Fruit fly (Drosophila melanogaster) whole organism, embryonic: ENCODE measurements around the gene RpS28a.

Source experiments
- Bgb ChIP-seq: fragments of 200-800 bp; sonication (Bioruptor generic); IDR thresholded peaks from 2 replicates; pipeline ENCODE4 v1.3.6; 2022; ENCODE audit warnings: missing biosample characterization, missing genetic modification characterization; ENCODE audit not compliant: partially characterized antibody
- CG11456 ChIP-seq: fragments of 200-800 bp; sonication (Bioruptor generic); IDR thresholded peaks from 3 replicates; pipeline ENCODE4 v1.3.6; 2022; ENCODE audit warnings: missing biosample characterization, missing genetic modification characterization
- CG11560 ChIP-seq: fragments of 200-800 bp; sonication (Bioruptor generic); IDR thresholded peaks from 3 replicates; pipeline ENCODE4 v1.3.6; 2022; ENCODE audit warnings: missing biosample characterization, missing genetic modification characterization
- CG12071 ChIP-seq: fragments of 200-800 bp; sonication (Bioruptor generic); optimal IDR thresholded peaks from 3 replicates; lab custom pipeline; 2018; ENCODE audit warnings: missing biosample characterization, mild to moderate bottlenecking, missing genetic modification characterization
- CG13287 ChIP-seq: fragments of 200-800 bp; sonication (Bioruptor generic); IDR thresholded peaks from 2 replicates; pipeline ENCODE4 v1.3.6; 2022; ENCODE audit warnings: missing biosample characterization, missing genetic modification characterization; ENCODE audit not compliant: partially characterized antibody
- CG14014 ChIP-seq: fragments of 200-800 bp; sonication (Bioruptor generic); IDR thresholded peaks from 2 replicates; pipeline ENCODE4 v1.3.6; 2022; ENCODE audit warnings: missing biosample characterization, missing genetic modification characterization
- CG17385 ChIP-seq: fragments of 200-800 bp; sonication (Bioruptor generic); optimal IDR thresholded peaks from 3 replicates; lab custom pipeline; 2018; ENCODE audit warnings: missing biosample characterization, mild to moderate bottlenecking, missing genetic modification characterization
- CG17612 ChIP-seq: fragments of 200-800 bp; sonication (Bioruptor generic); IDR thresholded peaks from 2 replicates; pipeline ENCODE4 v1.3.6; 2022; ENCODE audit warnings: missing biosample characterization, missing genetic modification characterization
- CG2712 ChIP-seq: fragments of 200-800 bp; optimal IDR thresholded peaks from 3 replicates; lab custom pipeline; 2019; ENCODE audit warnings: missing biosample characterization, mild to moderate bottlenecking, missing genetic modification characterization, moderate library complexity
- CG30403 ChIP-seq: fragments of 200-800 bp; sonication (Bioruptor generic); optimal IDR thresholded peaks from 3 replicates; lab custom pipeline; 2016; ENCODE audit warnings: missing biosample characterization, missing genetic modification characterization
- CG30431 ChIP-seq: fragments of 200-800 bp; sonication (Bioruptor generic); optimal IDR thresholded peaks from 2 replicates; lab custom pipeline; 2017; ENCODE audit warnings: missing biosample characterization, missing genetic modification characterization
- CG4404 ChIP-seq: fragments of 200-800 bp; sonication (Bioruptor generic); IDR thresholded peaks from 2 replicates; pipeline ENCODE4 v1.3.6; 2022; ENCODE audit warnings: missing biosample characterization, missing genetic modification characterization
- CG6175 ChIP-seq: fragments of 200-800 bp; sonication (Bioruptor generic); IDR thresholded peaks from 3 replicates; pipeline ENCODE4 v1.3.6; 2022; ENCODE audit warnings: missing biosample characterization, missing genetic modification characterization
- CG6272 ChIP-seq: fragments of 200-800 bp; sonication (Bioruptor generic); IDR thresholded peaks from 2 replicates; pipeline ENCODE4 v1.3.6; 2022; ENCODE audit warnings: missing biosample characterization, missing genetic modification characterization
- CG6689 ChIP-seq: fragments of 200-800 bp; sonication (Bioruptor generic); IDR thresholded peaks from 2 replicates; pipeline ENCODE4 v1.3.6; 2022; ENCODE audit warnings: missing biosample characterization, missing genetic modification characterization
- CG6854 ChIP-seq: fragments of 200-800 bp; sonication (Bioruptor generic); optimal IDR thresholded peaks from 3 replicates; lab custom pipeline; 2017; ENCODE audit warnings: missing biosample characterization, mild to moderate bottlenecking, missing genetic modification characterization
- CG8924 ChIP-seq: fragments of 200-800 bp; optimal IDR thresholded peaks from 3 replicates; lab custom pipeline; 2019; ENCODE audit warnings: missing biosample characterization, mild to moderate bottlenecking, missing genetic modification characterization, moderate library complexity
- D19A ChIP-seq: fragments of 200-800 bp; optimal IDR thresholded peaks from 3 replicates; lab custom pipeline; 2019; ENCODE audit warnings: missing biosample characterization, mild to moderate bottlenecking, missing genetic modification characterization, moderate library complexity
- Deaf1 ChIP-seq: fragments of 200-800 bp; optimal IDR thresholded peaks from 3 replicates; lab custom pipeline; 2019; ENCODE audit warnings: missing biosample characterization, mild to moderate bottlenecking, missing genetic modification characterization, moderate library complexity
- Dref ChIP-seq: fragments of 200-800 bp; sonication (Bioruptor generic); IDR thresholded peaks from 2 replicates; pipeline ENCODE4 v1.3.6; 2022; ENCODE audit warnings: missing biosample characterization, missing genetic modification characterization
- Drgx ChIP-seq: fragments of 200-800 bp; sonication (Bioruptor generic); IDR thresholded peaks from 2 replicates; pipeline ENCODE4 v1.3.6; 2022; ENCODE audit warnings: missing biosample characterization, missing genetic modification characterization
- E2f1 ChIP-seq: fragments of 200-800 bp; sonication (Bioruptor generic); IDR thresholded peaks from 2 replicates; pipeline ENCODE4 v1.3.6; 2022; ENCODE audit warnings: missing biosample characterization, missing genetic modification characterization
- E2f2 ChIP-seq: fragments of 200-800 bp; sonication (Bioruptor generic); IDR thresholded peaks from 2 replicates; pipeline ENCODE4 v1.3.6; 2022; ENCODE audit warnings: missing biosample characterization, missing genetic modification characterization
- H2.0 ChIP-seq: fragments of 200-800 bp; sonication (Bioruptor generic); IDR thresholded peaks from 2 replicates; pipeline ENCODE4 v1.3.6; 2022; ENCODE audit warnings: missing biosample characterization, missing genetic modification characterization
- Hr78 ChIP-seq, 2 experiments: fragments of 200-800 bp in 1 of 2; fragments of >200 bp in 1 of 2; sonication (Bioruptor generic) in 1 of 2; optimal IDR thresholded peaks; 2 replicates each; lab custom pipeline; 2017 to 2019; ENCODE audit warnings: missing biosample characterization in 2 of 2, missing genetic modification characterization in 2 of 2, mild to moderate bottlenecking in 1 of 2, moderate library complexity in 1 of 2
- Myb ChIP-seq: fragments of 200-800 bp; sonication (Bioruptor generic); optimal IDR thresholded peaks from 2 replicates; lab custom pipeline; 2016; ENCODE audit warnings: missing biosample characterization, missing genetic modification characterization
- NC2β ChIP-seq: fragments of 200-800 bp; sonication (Bioruptor generic); optimal IDR thresholded peaks from 2 replicates; lab custom pipeline; 2016; ENCODE audit warnings: missing biosample characterization, missing genetic modification characterization
- NFAT ChIP-seq: fragments of 200-800 bp; sonication (Bioruptor generic); IDR thresholded peaks from 2 replicates; pipeline ENCODE4 v1.3.6; 2022; ENCODE audit warnings: missing biosample characterization, missing genetic modification characterization
- Oaz ChIP-seq: fragments of 200-800 bp; sonication (Bioruptor generic); IDR thresholded peaks from 2 replicates; pipeline ENCODE4 v1.3.6; 2022; ENCODE audit warnings: missing biosample characterization, missing genetic modification characterization
- PHDP ChIP-seq: fragments of 200-800 bp; sonication (Bioruptor generic); optimal IDR thresholded peaks from 3 replicates; lab custom pipeline; 2018; ENCODE audit warnings: missing biosample characterization, mild to moderate bottlenecking, missing genetic modification characterization, moderate library complexity
- ato ChIP-seq: fragments of 200-800 bp; sonication (Bioruptor generic); IDR thresholded peaks from 2 replicates; pipeline ENCODE4 v1.3.6; 2022; ENCODE audit warnings: missing biosample characterization, missing genetic modification characterization; ENCODE audit not compliant: partially characterized antibody
- cad ChIP-seq: fragments of >200 bp; optimal IDR thresholded peaks from 2 replicates; lab custom pipeline; 2017; ENCODE audit warnings: missing biosample characterization, missing genetic modification characterization
- chinmo ChIP-seq: fragments of 200-800 bp; sonication (Bioruptor generic); IDR thresholded peaks from 4 replicates; pipeline ENCODE4 v1.3.6; 2022; ENCODE audit warnings: missing biosample characterization, missing genetic modification characterization; ENCODE audit not compliant: partially characterized antibody
- fd102C ChIP-seq: fragments of 200-800 bp; sonication (Bioruptor generic); optimal IDR thresholded peaks from 2 replicates; lab custom pipeline; 2018; ENCODE audit warnings: missing biosample characterization, mild to moderate bottlenecking, missing genetic modification characterization, moderate library complexity
- fu2 ChIP-seq: fragments of 200-800 bp; sonication (Bioruptor generic); optimal IDR thresholded peaks from 2 replicates; lab custom pipeline; 2016; ENCODE audit warnings: missing biosample characterization, missing genetic modification characterization
- gsb ChIP-seq: fragments of 200-800 bp; sonication (Bioruptor generic); IDR thresholded peaks from 2 replicates; pipeline ENCODE4 v1.3.6; 2022; ENCODE audit warnings: missing biosample characterization, missing genetic modification characterization
- ham ChIP-seq: fragments of 200-800 bp; sonication (Bioruptor generic); IDR thresholded peaks from 2 replicates; pipeline ENCODE4 v1.3.6; 2022; ENCODE audit warnings: missing biosample characterization, missing genetic modification characterization
- hth ChIP-seq: fragments of >200 bp; optimal IDR thresholded peaks from 2 replicates; lab custom pipeline; 2017; ENCODE audit warnings: inconsistent platforms
- jigr1 ChIP-seq: fragments of 200-800 bp; sonication (Bioruptor generic); IDR thresholded peaks from 3 replicates; pipeline ENCODE4 v1.3.6; 2022; ENCODE audit warnings: missing biosample characterization, missing genetic modification characterization
- jumu ChIP-seq: fragments of 200-800 bp; sonication (Bioruptor generic); optimal IDR thresholded peaks from 3 replicates; lab custom pipeline; 2016; ENCODE audit warnings: missing biosample characterization, missing genetic modification characterization
- kni ChIP-seq: fragments of 200-800 bp; sonication (Bioruptor generic); optimal IDR thresholded peaks from 3 replicates; lab custom pipeline; 2017; ENCODE audit warnings: mild to moderate bottlenecking, missing biosample characterization, missing genetic modification reagents, missing genetic modification characterization
- nmo ChIP-seq: fragments of 200-800 bp; sonication (Bioruptor generic); optimal IDR thresholded peaks from 2 replicates; lab custom pipeline; 2018; ENCODE audit warnings: missing biosample characterization, mild to moderate bottlenecking, missing genetic modification characterization, moderate library complexity
- pan ChIP-seq, 4 experiments: fragments of >200 bp in 3 of 4; fragments of 200-800 bp in 1 of 4; sonication (Bioruptor generic) in 1 of 4; optimal IDR thresholded peaks in 3 of 4; IDR thresholded peaks in 1 of 4; 2 replicates each; pipeline versions ENCODE4 v1.3.6 to Lab custom; 2017 to 2022; ENCODE audit warnings: missing biosample characterization in 2 of 4, missing genetic modification characterization in 2 of 4, mixed read lengths in 1 of 4
- peb ChIP-seq: fragments of 200-800 bp; sonication (Bioruptor generic); IDR thresholded peaks from 2 replicates; pipeline ENCODE4 v1.3.6; 2022; ENCODE audit warnings: missing biosample characterization, missing genetic modification characterization
- slbo ChIP-seq: fragments of 200-800 bp; sonication (Bioruptor generic); IDR thresholded peaks from 2 replicates; pipeline ENCODE4 v1.3.6; 2022; ENCODE audit warnings: missing biosample characterization, missing genetic modification characterization
- tgo ChIP-seq: fragments of 200-800 bp; sonication (Bioruptor generic); IDR thresholded peaks from 3 replicates; pipeline ENCODE4 v1.3.6; 2022; ENCODE audit warnings: missing biosample characterization, missing genetic modification characterization
- z ChIP-seq: fragments of 200-800 bp; sonication (Bioruptor generic); IDR thresholded peaks from 3 replicates; pipeline ENCODE4 v1.3.6; 2022; ENCODE audit warnings: missing biosample characterization, missing genetic modification characterization
- zf30C ChIP-seq: fragments of 200-800 bp; sonication (Bioruptor generic); optimal IDR thresholded peaks from 3 replicates; lab custom pipeline; 2018; ENCODE audit warnings: missing biosample characterization, mild to moderate bottlenecking, missing genetic modification characterization
- zfh1 ChIP-seq: fragments of 200-800 bp; sonication (Bioruptor generic); IDR thresholded peaks from 3 replicates; pipeline ENCODE4 v1.3.6; 2022; ENCODE audit warnings: missing biosample characterization, missing genetic modification characterization

The RpS28a gene

dm6 chr3R:30058057-30058868 lies 35.8 kb upstream of the RpS28a start, which contains the start of gene sima (continued):
- no peak for TF ChIP-seq pan (optimal IDR thresholded peaks at IDR 0.05; lab: Kevin White, UChicago)
- TF ChIP-seq pan (GFP tag; optimal IDR thresholded peaks at IDR 0.05 in 1 of 2, IDR thresholded peaks at IDR 0.05 in 1 of 2), result peak in 1 of 2 experiments; percentile 65
- peak; percentile 75 for TF ChIP-seq D19A (tag; lab: Kevin White, UChicago)
- TF ChIP-seq CG30431 (GFP tag; lab: Kevin White, UChicago), result no peak
- no peak for TF ChIP-seq CG4404 (GFP tag; lab: Robert Waterston, UW)
- peak; percentile 25; the same call in 1 of the 2 replicates for TF ChIP-seq CG13287 (GFP tag; lab: Robert Waterston, UW)
- no peak for TF ChIP-seq CG17612 (GFP tag; lab: Robert Waterston, UW)
- TF ChIP-seq Hr78 (GFP tag; optimal IDR thresholded peaks at IDR 0.05; lab: Kevin White, UChicago), result no peak
- TF ChIP-seq ato, result no peak
- TF ChIP-seq CG17385 (GFP tag; lab: Kevin White, UChicago), result no peak
- no peak for TF ChIP-seq fd102C (GFP tag; lab: Kevin White, UChicago)
- TF ChIP-seq jigr1 (GFP tag; lab: Robert Waterston, UW), result no peak
- TF ChIP-seq fu2 (GFP tag; lab: Kevin White, UChicago), result no peak
- peak; percentile 54 for TF ChIP-seq CG2712 (tag; lab: Kevin White, UChicago)
- TF ChIP-seq ham, result no peak
- no peak for TF ChIP-seq cad
- TF ChIP-seq NC2β (GFP tag; lab: Kevin White, UChicago), result no peak
- TF ChIP-seq z (GFP tag; lab: Robert Waterston, UW), result no peak
- TF ChIP-seq jumu, result peak; percentile 2
- TF ChIP-seq Oaz, result no peak
- peak; percentile 31 for TF ChIP-seq Bgb (GFP tag; lab: Robert Waterston, UW)
- TF ChIP-seq Dref (GFP tag; lab: Robert Waterston, UW), result no peak
- peak; percentile 1 for TF ChIP-seq CG12071 (GFP tag; lab: Kevin White, UChicago)
- peak; percentile 30 for TF ChIP-seq Deaf1 (tag; lab: Kevin White, UChicago)
- TF ChIP-seq chinmo (GFP tag; lab: Robert Waterston, UW), result peak; percentile 87; the same call in 2 of the 4 replicates
- TF ChIP-seq hth (lab: Kevin White, UChicago), result no peak
- TF ChIP-seq CG6272, result no peak
- TF ChIP-seq CG30403, result peak; percentile 37
- TF ChIP-seq Myb (GFP tag; lab: Kevin White, UChicago), result peak; percentile 88
- no peak for TF ChIP-seq gsb (GFP tag; lab: Robert Waterston, UW)
- no peak for TF ChIP-seq zf30C (GFP tag; lab: Kevin White, UChicago)
- no peak for TF ChIP-seq CG11456 (GFP tag; lab: Robert Waterston, UW)
- TF ChIP-seq nmo (GFP tag; lab: Kevin White, UChicago), result peak; percentile 51
- peak; percentile 28; the same call in 1 of the 2 replicates for TF ChIP-seq E2f2
- TF ChIP-seq CG6175 (GFP tag; lab: Robert Waterston, UW), result no peak
- peak; percentile 77 for TF ChIP-seq slbo (GFP tag; lab: Robert Waterston, UW)
- TF ChIP-seq E2f1 (GFP tag; lab: Robert Waterston, UW), result peak; percentile 43; the same call in 1 of the 2 replicates
- TF ChIP-seq CG6854 (GFP tag; lab: Kevin White, UChicago), result peak; percentile 27
- TF ChIP-seq CG8924, result peak; percentile 55
- TF ChIP-seq CG14014 (GFP tag; lab: Robert Waterston, UW), result 0 out of 2 replicates have a peak, but pooled peaks have one; percentile 31
- no peak for TF ChIP-seq NFAT (GFP tag; lab: Robert Waterston, UW)
- 0 out of 3 replicates have a peak, but pooled peaks have one; percentile 32 for TF ChIP-seq zfh1 (GFP tag; lab: Robert Waterston, UW)
- TF ChIP-seq CG11560 (tag; lab: Robert Waterston, UW), result no peak
- no peak; the same call in 1 of the 2 replicates for TF ChIP-seq H2.0 (GFP tag; lab: Robert Waterston, UW)
- TF ChIP-seq kni, result no peak
- TF ChIP-seq peb (GFP tag; lab: Robert Waterston, UW), result no peak
- TF ChIP-seq Drgx (GFP tag; lab: Robert Waterston, UW), result peak; percentile 41; the same call in 1 of the 2 replicates
- no peak for TF ChIP-seq CG6689
- peak; percentile 31; the same call in 2 of the 3 replicates for TF ChIP-seq tgo (GFP tag; lab: Robert Waterston, UW)
- no peak for TF ChIP-seq PHDP
